Worm (Caenorhabditis elegans) whole organism, young adult: ENCODE results near the gene srg-23.

Experiments
- F57C9.4 ChIP-seq: sonication (generic microtip); optimal IDR thresholded peaks from 2 replicates; lab custom pipeline; 2017; ENCODE audit warnings: mild to moderate bottlenecking, missing genetic modification characterization, missing compliant biosample characterization
- rec-8 ChIP-seq, 2 experiments: sonication (generic microtip); optimal IDR thresholded peaks; 2 replicates each; lab custom pipeline; 2016; ENCODE audit warnings: mild to moderate bottlenecking in 2 of 2, missing genetic modification characterization in 2 of 2, missing genetic modification reagents in 2 of 2, missing genotype in 2 of 2, missing biosample characterization in 1 of 2, missing compliant biosample characterization in 1 of 2, moderate library complexity in 1 of 2

- TF ChIP-seq rec-8 (tag; optimal IDR thresholded peaks at IDR 0.05; lab: Kevin White, UChicago) = no peak
- TF ChIP-seq F57C9.4 (tag; lab: Kevin White, UChicago) = no peak
Measured at ce11 chrII:3096060-3096459, at the start of gene srg-23.
